Fruit fly (Drosophila melanogaster) whole organism, wandering third instar larva: ENCODE results near the gene CG11035.

Source experiments
- Abd-B ChIP-seq: fragments of >200 bp; optimal IDR thresholded peaks from 2 replicates; lab custom pipeline; 2017; ENCODE audit warnings: missing biosample characterization, missing genetic modification characterization
- CG32264 ChIP-seq: fragments of 200-800 bp; sonication (Bioruptor generic); optimal IDR thresholded peaks from 2 replicates; lab custom pipeline; 2016; ENCODE audit warnings: missing biosample characterization, missing genetic modification characterization
- CG9705 ChIP-seq: fragments of 200-800 bp; sonication (Bioruptor generic); optimal IDR thresholded peaks from 2 replicates; lab custom pipeline; 2018; ENCODE audit warnings: missing biosample characterization, mild to moderate bottlenecking, missing genetic modification characterization
- CrebA ChIP-seq: fragments of 200-800 bp; sonication (Bioruptor generic); optimal IDR thresholded peaks from 2 replicates; lab custom pipeline; 2016; ENCODE audit warnings: missing biosample characterization, mild to moderate bottlenecking, missing genetic modification characterization, borderline replicate concordance
- Dfd ChIP-seq: fragments of >200 bp; optimal IDR thresholded peaks from 2 replicates; lab custom pipeline; 2017; ENCODE audit warnings: missing biosample characterization, missing genetic modification characterization
- Dif ChIP-seq: fragments of 200-275, 200-300 bp; sonication (Bioruptor generic); optimal IDR thresholded peaks from 2 replicates; lab custom pipeline; 2018; ENCODE audit warnings: missing biosample characterization, missing genetic modification characterization; ENCODE audit not compliant: partially characterized antibody
- GATAd ChIP-seq: sonication (Bioruptor generic); optimal IDR thresholded peaks from 2 replicates; lab custom pipeline; 2016; ENCODE audit warnings: missing biosample characterization, missing genetic modification characterization
- HLH106 ChIP-seq: fragments of 200-800 bp; optimal IDR thresholded peaks from 3 replicates; lab custom pipeline; 2019; ENCODE audit warnings: missing biosample characterization, mild to moderate bottlenecking, missing genetic modification characterization, moderate library complexity
- Hnf4 ChIP-seq: fragments of 200-800 bp; sonication (Bioruptor generic); optimal IDR thresholded peaks from 2 replicates; lab custom pipeline; 2016; ENCODE audit warnings: missing biosample characterization, mild to moderate bottlenecking, missing genetic modification characterization
- Hr78 ChIP-seq: fragments of >200 bp; optimal IDR thresholded peaks from 2 replicates; lab custom pipeline; 2017; ENCODE audit warnings: missing biosample characterization, missing genetic modification characterization
- Hr83 ChIP-seq: fragments of 200-300 bp; sonication (Bioruptor generic); optimal IDR thresholded peaks from 2 replicates; lab custom pipeline; 2016; ENCODE audit warnings: missing biosample characterization, mild to moderate bottlenecking, missing genetic modification characterization, moderate library complexity; ENCODE audit not compliant: poor library complexity, severe bottlenecking
- Jra ChIP-seq: sonication (Bioruptor generic); optimal IDR thresholded peaks from 2 replicates; lab custom pipeline; 2016; ENCODE audit warnings: missing biosample characterization, missing genetic modification characterization
- Mio ChIP-seq: sonication (Bioruptor generic); optimal IDR thresholded peaks from 2 replicates; lab custom pipeline; 2016; ENCODE audit warnings: missing biosample characterization, missing genetic modification characterization
- Myc ChIP-seq: fragments of >200 bp; optimal IDR thresholded peaks from 2 replicates; lab custom pipeline; 2017
- N ChIP-seq: fragments of >200 bp; optimal IDR thresholded peaks from 2 replicates; lab custom pipeline; 2018; ENCODE audit warnings: missing biosample characterization, missing external identifiers, missing genetic modification characterization
- OdsH ChIP-seq: fragments of 200-800 bp; sonication (Bioruptor generic); optimal IDR thresholded peaks from 2 replicates; lab custom pipeline; 2016; ENCODE audit warnings: missing biosample characterization, mild to moderate bottlenecking, missing genetic modification characterization
- Rel ChIP-seq, 2 experiments: fragments of 200-800 bp; sonication (Bioruptor generic) in 1 of 2; optimal IDR thresholded peaks; 2 replicates in 1 of 2; 3 replicates in 1 of 2; lab custom pipeline; 2016 to 2019; ENCODE audit warnings: mild to moderate bottlenecking in 2 of 2, missing biosample characterization in 2 of 2, missing genetic modification characterization in 2 of 2, moderate library complexity in 1 of 2
- Sp1 ChIP-seq: fragments of 200-800 bp; sonication (Bioruptor generic); optimal IDR thresholded peaks from 3 replicates; lab custom pipeline; 2019; ENCODE audit warnings: missing biosample characterization, mild to moderate bottlenecking, missing genetic modification characterization, moderate library complexity
- Vsx2 ChIP-seq: fragments of 200-300, 225-300 bp; sonication (Bioruptor generic); optimal IDR thresholded peaks from 2 replicates; lab custom pipeline; 2018; ENCODE audit warnings: missing biosample characterization, missing genetic modification characterization; ENCODE audit not compliant: partially characterized antibody
- br ChIP-seq: fragments of 200-800 bp; sonication (Bioruptor generic); optimal IDR thresholded peaks from 2 replicates; lab custom pipeline; 2016; ENCODE audit warnings: missing biosample characterization, missing genetic modification characterization
- brk ChIP-seq: fragments of 200-800 bp; sonication (Bioruptor generic); optimal IDR thresholded peaks from 2 replicates; lab custom pipeline; 2016; ENCODE audit warnings: missing biosample characterization, mild to moderate bottlenecking, missing genetic modification characterization
- dl ChIP-seq, 2 experiments: fragments of 175-275, 200-275 bp in 1 of 2; fragments of 200-275 bp in 1 of 2; sonication (Bioruptor generic); optimal IDR thresholded peaks; lab custom pipeline; 2018; ENCODE audit warnings: mild to moderate bottlenecking in 2 of 2, missing biosample characterization in 2 of 2, missing genetic modification characterization in 2 of 2, moderate library complexity in 2 of 2; ENCODE audit not compliant: partially characterized antibody in 2 of 2, insufficient read depth in 1 of 2
- dmrt93B ChIP-seq: fragments of 200-800 bp; sonication (Bioruptor generic); optimal IDR thresholded peaks from 2 replicates; lab custom pipeline; 2018; ENCODE audit warnings: missing biosample characterization, mild to moderate bottlenecking, missing genetic modification characterization
- dsf ChIP-seq: sonication (Bioruptor generic); optimal IDR thresholded peaks from 2 replicates; lab custom pipeline; 2016; ENCODE audit warnings: missing biosample characterization, missing genetic modification characterization, borderline replicate concordance
- ey ChIP-seq: fragments of 200-800 bp; sonication (Bioruptor generic); optimal IDR thresholded peaks from 2 replicates; lab custom pipeline; 2016; ENCODE audit warnings: missing biosample characterization, missing genetic modification characterization
- foxo ChIP-seq, 2 experiments: fragments of 200-800 bp; sonication (Bioruptor generic); optimal IDR thresholded peaks; 2 replicates in 1 of 2; 3 replicates in 1 of 2; lab custom pipeline; 2016 to 2017; ENCODE audit warnings: missing biosample characterization in 2 of 2, missing genetic modification characterization in 2 of 2
- fru ChIP-seq: fragments of 200-800 bp; sonication (Bioruptor generic); optimal IDR thresholded peaks from 3 replicates; lab custom pipeline; 2016; ENCODE audit warnings: missing biosample characterization, mild to moderate bottlenecking, missing genetic modification characterization
- h ChIP-seq: fragments of 200-800 bp; sonication (Bioruptor generic); optimal IDR thresholded peaks from 3 replicates; lab custom pipeline; 2016; ENCODE audit warnings: missing biosample characterization, mild to moderate bottlenecking, missing genetic modification characterization
- jim ChIP-seq: fragments of 175-275, 200-325 bp; sonication (Bioruptor generic); optimal IDR thresholded peaks from 2 replicates; lab custom pipeline; 2016; ENCODE audit warnings: missing biosample characterization, mild to moderate bottlenecking, missing genetic modification characterization
- lola ChIP-seq: fragments of >200 bp; optimal IDR thresholded peaks from 2 replicates; lab custom pipeline; 2017; ENCODE audit warnings: missing biosample characterization, missing genetic modification characterization
- pan ChIP-seq: fragments of >200 bp; optimal IDR thresholded peaks from 2 replicates; lab custom pipeline; 2017
- psq ChIP-seq: fragments of 200-800 bp; sonication (Bioruptor generic); optimal IDR thresholded peaks from 3 replicates; lab custom pipeline; 2017; ENCODE audit warnings: missing biosample characterization, mild to moderate bottlenecking, missing genetic modification characterization, moderate library complexity
- rgr ChIP-seq: fragments of 200-800 bp; sonication (Bioruptor generic); optimal IDR thresholded peaks from 3 replicates; lab custom pipeline; 2016; ENCODE audit warnings: missing biosample characterization, mild to moderate bottlenecking, missing genetic modification characterization
- sage ChIP-seq: fragments of 200-800 bp; sonication (Bioruptor generic); optimal IDR thresholded peaks from 2 replicates; lab custom pipeline; 2016; ENCODE audit warnings: missing biosample characterization, mild to moderate bottlenecking, missing genetic modification characterization
- sv ChIP-seq: fragments of 200-800 bp; sonication (Bioruptor generic); optimal IDR thresholded peaks from 3 replicates; lab custom pipeline; 2016; ENCODE audit warnings: missing biosample characterization, missing genetic modification characterization
- tai ChIP-seq: sonication (Bioruptor generic); optimal IDR thresholded peaks from 2 replicates; lab custom pipeline; 2016; ENCODE audit warnings: missing biosample characterization, missing genetic modification characterization
- usp ChIP-seq: fragments of >200 bp; optimal IDR thresholded peaks from 2 replicates; lab custom pipeline; 2017; ENCODE audit warnings: missing biosample characterization, missing genetic modification characterization
- woc ChIP-seq: sonication (Bioruptor generic); optimal IDR thresholded peaks from 2 replicates; lab custom pipeline; 2016; ENCODE audit warnings: missing biosample characterization, mild to moderate bottlenecking, missing genetic modification characterization

CG11035 gene

dm6 chr3R:8007595-8008255 lies 25.1 kb downstream of the CG11035 start, which contains the start of gene CG2767:
Gene CG2767 (minus strand): TSS chr3R:8008110.
- TF ChIP-seq Hr83 (GFP tag; lab: Kevin White, UChicago) (peak; percentile 11), Rel (GFP tag; optimal IDR thresholded peaks at IDR 0.05; lab: Kevin White, UChicago) (no peak), Rel (tag; optimal IDR thresholded peaks at IDR 0.05; lab: Kevin White, UChicago) (peak; percentile 48), br (GFP tag; lab: Kevin White, UChicago) (no peak), Myc (lab: Kevin White, UChicago) (no peak), Mio (GFP tag; lab: Kevin White, UChicago) (no peak), Dfd (no peak), Sp1 (peak; percentile 45), Hnf4 (GFP tag; lab: Kevin White, UChicago) (peak; percentile 20), OdsH (GFP tag; lab: Kevin White, UChicago) (no peak)

DNA sequence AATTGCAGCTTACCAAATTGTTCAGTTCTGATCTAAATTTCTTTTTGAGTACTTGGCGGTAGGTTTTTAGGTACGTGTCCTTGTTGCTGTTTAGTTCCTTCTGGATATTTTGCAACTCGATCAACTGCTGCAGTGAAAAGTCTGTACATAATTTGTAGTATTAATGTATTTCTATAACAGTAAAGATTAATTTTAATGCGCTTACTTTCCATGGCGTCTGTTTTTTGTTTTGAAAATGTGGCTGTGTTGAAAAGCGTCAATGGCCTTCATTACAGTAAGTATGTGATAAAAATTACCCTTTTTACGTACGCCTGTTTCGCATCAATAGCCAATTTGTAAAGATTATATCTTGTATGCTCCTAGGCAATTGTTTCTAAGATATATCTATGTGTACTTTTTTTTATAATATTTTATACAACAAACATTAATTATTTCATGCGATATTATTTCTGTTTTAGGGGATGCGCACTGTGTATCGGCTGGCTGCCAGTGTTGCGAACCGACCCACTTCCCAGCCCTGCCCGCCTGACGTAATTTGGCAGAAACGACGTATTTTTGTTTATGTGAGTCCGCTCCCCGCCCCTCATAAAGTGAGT lies 31.6 kb downstream of the CG11035 start, which contains the start of the genes Kmn2 and CG2698:
Gene Kmn2, minus strand, starts transcription at position 236 of the 596 bp plus-strand sequence.
Gene CG2698, plus strand, starts transcription at position 489 of the 596 bp plus-strand sequence.
- TF ChIP-seq lola (GFP tag; lab: Kevin White, UChicago) (no peak), psq (GFP tag; lab: Kevin White, UChicago) (peak; percentile 95), Dif (GFP tag; lab: Kevin White, UChicago) (no peak), N (no peak), pan (lab: Kevin White, UChicago) (no peak), Hnf4 (GFP tag; lab: Kevin White, UChicago) (peak; percentile 95), h (GFP tag; lab: Kevin White, UChicago) (peak; percentile 96), dmrt93B (GFP tag; lab: Kevin White, UChicago) (peak; percentile 97), brk (GFP tag; lab: Kevin White, UChicago) (peak; percentile 96), CrebA (GFP tag; lab: Kevin White, UChicago) (no peak), dl (GFP tag; optimal IDR thresholded peaks at IDR 0.05; lab: Kevin White, UChicago; ENCODE audit: insufficient read depth in 1 of 2, partially characterized antibody in 2 of 2) (no peak), Vsx2 (GFP tag; lab: Kevin White, UChicago) (no peak), foxo (GFP tag; optimal IDR thresholded peaks at IDR 0.05; lab: Kevin White, UChicago) (peak in 1 of 2 experiments; percentile 97), fru (peak; percentile 94), tai (GFP tag; lab: Kevin White, UChicago) (no peak), Sp1 (peak; percentile 96), CG32264 (GFP tag; lab: Kevin White, UChicago) (peak; percentile 77), HLH106 (tag; lab: Kevin White, UChicago) (peak; percentile 97), Hr83 (GFP tag; lab: Kevin White, UChicago) (peak; percentile 65), ey (GFP tag; lab: Kevin White, UChicago) (peak; percentile 93), Rel (GFP tag; optimal IDR thresholded peaks at IDR 0.05; lab: Kevin White, UChicago) (no peak), Rel (tag; optimal IDR thresholded peaks at IDR 0.05; lab: Kevin White, UChicago) (peak; percentile 83), rgr (GFP tag; lab: Kevin White, UChicago) (peak; percentile 97), woc (GFP tag; lab: Kevin White, UChicago) (peak; percentile 93), Dfd (no peak), Hr78 (GFP tag; lab: Kevin White, UChicago) (no peak), dsf (GFP tag; lab: Kevin White, UChicago) (peak; percentile 91), OdsH (GFP tag; lab: Kevin White, UChicago) (peak; percentile 97), Mio (GFP tag; lab: Kevin White, UChicago) (peak; percentile 58), GATAd (GFP tag; lab: Kevin White, UChicago) (peak; percentile 69), br (GFP tag; lab: Kevin White, UChicago) (peak; percentile 93), CG9705 (peak; percentile 90), usp (no peak), jim (GFP tag; lab: Kevin White, UChicago) (no peak), sv (GFP tag; lab: Kevin White, UChicago) (peak; percentile 92), sage (GFP tag; lab: Kevin White, UChicago) (peak; percentile 95), Abd-B (GFP tag; lab: Kevin White, UChicago) (no peak), Myc (lab: Kevin White, UChicago) (peak; percentile 64), Jra (GFP tag; lab: Kevin White, UChicago) (peak; percentile 92)
